Fruit fly (Drosophila melanogaster): ENCODE results near the gene viaf.

dm6 chr3L:12003457-12003856 lies 10.5 kb upstream of the viaf start:
- TF ChIP-seq CG7987 (GFP tag; optimal IDR thresholded peaks at IDR 0.05) (no peak), Dll (GFP tag; IDR thresholded peaks at IDR 0.05; ENCODE audit: partially characterized antibody) (no peak), Opbp (GFP tag; IDR thresholded peaks at IDR 0.05; ENCODE audit: partially characterized antibody) (no peak), zf30C (GFP tag; optimal IDR thresholded peaks at IDR 0.05) (no peak), sens-2 (GFP tag; IDR thresholded peaks at IDR 0.05) (no peak), CG4730 (GFP tag; IDR thresholded peaks at IDR 0.05) (no peak), GATAe (GFP tag; conservative IDR thresholded peaks at IDR 0.05) (no peak)

All from whole organism, embryonic.